Worm (Caenorhabditis elegans): ENCODE measurements around the gene bath-10.

The bath-10 gene

DNA sequence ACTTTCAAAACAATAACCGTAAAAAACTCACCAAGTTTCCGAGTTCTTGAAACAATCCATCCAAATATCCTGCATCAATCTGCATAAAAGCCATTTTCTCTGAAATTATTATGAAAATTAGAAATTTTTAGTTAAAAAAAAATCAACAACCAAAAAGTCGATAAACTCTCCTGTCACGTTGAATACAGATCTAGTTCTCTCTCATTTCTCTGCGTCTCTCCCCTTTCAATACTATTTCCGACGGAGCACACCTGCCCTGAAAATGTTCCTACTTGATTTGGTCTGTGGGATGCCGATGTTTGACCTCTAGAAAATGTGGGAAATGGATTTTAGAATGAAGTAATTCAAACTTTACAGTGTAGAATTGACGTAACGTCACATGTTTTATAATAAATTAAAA, 12.6 kb downstream of the bath-10 start, which contains the start of gene T06D4.6:
T06D4.6 (minus strand) TSS at position 101 of the 400 bp plus-strand sequence.
- TF ChIP-seq ceh-82 (tag; optimal IDR thresholded peaks at IDR 0.05) (no peak), C34F6.9 (tag; optimal IDR thresholded peaks at IDR 0.05) (no peak), nhr-12 (tag; optimal IDR thresholded peaks at IDR 0.05) (no peak), snpc-4 (tag; optimal IDR thresholded peaks at IDR 0.05) (no peak), aly-2 (tag; optimal IDR thresholded peaks at IDR 0.05) (no peak), mbf-1 (tag; optimal IDR thresholded peaks at IDR 0.05) (no peak), unc-39 (tag; optimal IDR thresholded peaks at IDR 0.05) (no peak), nhr-129 (tag; optimal IDR thresholded peaks at IDR 0.05) (no peak), F13H6.1 (tag; optimal IDR thresholded peaks at IDR 0.05) (no peak), gmeb-1 (tag; optimal IDR thresholded peaks at IDR 0.05) (no peak), egl-27 (tag; optimal IDR thresholded peaks at IDR 0.05) (no peak), nhr-11 (tag; optimal IDR thresholded peaks at IDR 0.05) (no peak), skn-1 (tag; optimal IDR thresholded peaks at IDR 0.05) (no peak), ztf-11 (tag; optimal IDR thresholded peaks at IDR 0.05) (no peak), lin-39 (tag; optimal IDR thresholded peaks at IDR 0.05) (no peak), nhr-237 (tag; optimal IDR thresholded peaks at IDR 0.05) (no peak), unc-62 (GFP tag; optimal IDR thresholded peaks at IDR 0.05) (no peak), peb-1 (tag; optimal IDR thresholded peaks at IDR 0.05) (no peak), ztf-1 (GFP tag; conservative IDR thresholded peaks at IDR 0.05) (no peak)

DNA sequence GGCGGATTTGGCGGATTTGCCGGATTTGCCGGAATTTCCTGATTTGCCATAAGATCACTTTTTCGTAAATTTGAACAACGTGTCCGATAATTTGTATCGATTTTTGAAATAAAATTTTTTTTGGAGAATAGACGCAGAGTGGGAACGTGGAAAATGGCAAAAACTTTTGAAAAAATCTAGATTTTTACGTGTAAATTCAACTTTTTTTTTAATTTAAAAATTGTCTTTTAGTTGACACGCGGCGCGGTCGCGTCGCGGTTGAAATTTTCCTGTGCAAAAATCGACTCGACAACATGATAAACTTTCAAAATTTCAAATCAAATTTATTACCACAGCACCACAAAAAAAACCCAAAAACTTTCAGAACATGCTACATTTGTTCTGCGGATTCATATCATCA, 20.6 kb downstream of the bath-10 start, which contains the start of gene nep-20:
nep-20 (minus strand) TSS at position 101 of the 400 bp plus-strand sequence.
- TF ChIP-seq sma-9 (GFP tag; optimal IDR thresholded peaks at IDR 0.05) (no peak), sma-9 (tag; optimal IDR thresholded peaks at IDR 0.05) (no peak), ZK546.5 (tag; optimal IDR thresholded peaks at IDR 0.05) (no peak), mab-5 (tag; optimal IDR thresholded peaks at IDR 0.05) (no peak), nhr-77 (tag; optimal IDR thresholded peaks at IDR 0.05) (no peak)

DNA sequence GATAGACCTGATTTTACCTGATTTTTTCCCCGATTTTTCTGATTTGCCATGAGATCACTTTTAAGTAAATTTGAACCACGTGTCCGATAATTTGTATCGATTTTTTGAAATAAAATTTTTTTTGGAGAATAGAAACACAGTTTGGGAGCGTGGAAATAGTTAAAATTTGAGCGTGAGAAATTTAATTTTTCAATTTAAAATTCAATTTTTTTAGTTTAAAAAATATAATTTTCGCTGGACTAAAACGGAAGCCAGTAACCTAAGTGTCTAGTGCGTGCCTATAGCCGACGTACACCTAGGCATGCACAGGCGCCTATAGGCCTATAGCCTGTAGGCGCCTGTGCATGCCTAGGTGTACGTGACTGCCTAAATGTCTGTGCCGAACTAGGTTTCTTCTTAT, 24.3 kb downstream of the bath-10 start, which contains the start of gene nep-9:
nep-9 (minus strand) TSS at position 101 of the 400 bp plus-strand sequence.
- TF ChIP-seq elt-3 (tag; optimal IDR thresholded peaks at IDR 0.05), result no peak

DNA sequence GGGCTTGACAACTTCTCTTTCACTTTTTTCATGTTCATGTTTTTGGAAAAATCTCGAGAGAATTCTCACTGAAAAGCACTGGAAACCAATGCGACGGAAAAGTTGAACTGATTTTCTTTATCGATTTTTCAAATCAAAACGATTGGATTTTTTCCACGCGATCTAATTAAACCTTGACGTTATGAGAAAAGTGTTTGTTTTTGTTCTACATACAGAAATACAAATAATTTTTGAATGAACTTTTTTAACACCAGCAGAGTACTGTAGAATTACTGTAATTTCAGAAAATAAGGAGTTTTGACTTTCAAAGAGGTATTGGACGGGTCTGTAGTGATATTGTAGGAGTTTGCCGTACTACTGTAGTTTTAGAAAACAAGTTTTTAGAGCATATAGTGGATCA, 28.0 kb downstream of the bath-10 start, which contains the start of gene nep-10:
nep-10 (minus strand) TSS at position 101 of the 400 bp plus-strand sequence.
- TF ChIP-seq dmd-4 (tag; optimal IDR thresholded peaks at IDR 0.05), result no peak
- no peak for TF ChIP-seq elt-1 (tag; optimal IDR thresholded peaks at IDR 0.05)
- no peak for TF ChIP-seq lin-39 (tag; optimal IDR thresholded peaks at IDR 0.05)
- no peak for TF ChIP-seq zag-1 (tag; optimal IDR thresholded peaks at IDR 0.05)
- TF ChIP-seq ceh-82 (tag; optimal IDR thresholded peaks at IDR 0.05), result no peak
- TF ChIP-seq sma-3 (GFP tag; optimal IDR thresholded peaks at IDR 0.05), result no peak
- TF ChIP-seq nhr-23 (tag; optimal IDR thresholded peaks at IDR 0.05), result no peak
- no peak for TF ChIP-seq mdl-1 (tag; optimal IDR thresholded peaks at IDR 0.05)
- TF ChIP-seq nhr-6 (tag; optimal IDR thresholded peaks at IDR 0.05), result no peak
- TF ChIP-seq nhr-25 (tag; optimal IDR thresholded peaks at IDR 0.05), result no peak
- no peak for TF ChIP-seq C34F6.9 (tag; optimal IDR thresholded peaks at IDR 0.05)
- no peak for TF ChIP-seq ztf-1 (GFP tag; conservative IDR thresholded peaks at IDR 0.05)
- TF ChIP-seq nhr-237 (tag; optimal IDR thresholded peaks at IDR 0.05), result no peak
- TF ChIP-seq crh-2 (tag; optimal IDR thresholded peaks at IDR 0.05), result no peak
- no peak for TF ChIP-seq mab-5 (tag; optimal IDR thresholded peaks at IDR 0.05)
- no peak for TF ChIP-seq ZK546.5 (tag; optimal IDR thresholded peaks at IDR 0.05)
- TF ChIP-seq lin-13 (GFP tag; optimal IDR thresholded peaks at IDR 0.05), result no peak
- no peak for TF ChIP-seq blmp-1 (tag; optimal IDR thresholded peaks at IDR 0.05; ENCODE audit: insufficient read depth)
- no peak for TF ChIP-seq nhr-10 (tag; optimal IDR thresholded peaks at IDR 0.05)
- no peak for TF ChIP-seq F13H6.1 (tag; optimal IDR thresholded peaks at IDR 0.05)

DNA sequence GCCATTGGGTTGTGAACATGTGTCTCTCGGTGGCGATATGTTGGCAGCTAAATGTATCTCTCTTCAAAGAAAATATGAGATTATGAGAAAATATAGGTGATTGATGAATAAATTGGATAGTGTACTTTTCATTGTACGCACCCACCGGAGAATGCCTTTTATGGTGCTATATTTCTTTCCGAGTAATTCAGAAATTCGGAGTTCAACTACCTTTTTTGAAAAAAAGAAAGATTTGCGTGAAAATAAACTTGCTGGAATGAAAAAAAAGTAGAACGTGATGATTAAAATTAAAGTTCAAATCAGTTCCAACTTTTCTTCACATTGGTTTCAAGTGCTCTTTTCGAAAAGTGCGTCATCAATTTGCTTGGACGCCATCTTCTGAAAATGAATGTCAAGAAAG, 28.7 kb downstream of the bath-10 start, which contains the start of gene nep-8:
nep-8 (plus strand) TSS at position 301 of the 400 bp plus-strand sequence.
- no peak for TF ChIP-seq ceh-16 (tag; optimal IDR thresholded peaks at IDR 0.05)
- TF ChIP-seq lin-39 (tag; optimal IDR thresholded peaks at IDR 0.05), result no peak
- TF ChIP-seq nhr-10 (tag; optimal IDR thresholded peaks at IDR 0.05), result no peak
- no peak for TF ChIP-seq gmeb-1 (tag; optimal IDR thresholded peaks at IDR 0.05)
- TF ChIP-seq crh-2 (tag; optimal IDR thresholded peaks at IDR 0.05), result no peak
- TF ChIP-seq nhr-12 (tag; optimal IDR thresholded peaks at IDR 0.05), result no peak
- TF ChIP-seq Y55F3AM.14 (GFP tag; optimal IDR thresholded peaks at IDR 0.05), result no peak
- no peak for TF ChIP-seq elt-1 (tag; optimal IDR thresholded peaks at IDR 0.05)
- no peak for TF ChIP-seq nhr-237 (tag; optimal IDR thresholded peaks at IDR 0.05)
- TF ChIP-seq nhr-11 (tag; optimal IDR thresholded peaks at IDR 0.05), result no peak
- TF ChIP-seq sma-9 (GFP tag; optimal IDR thresholded peaks at IDR 0.05), result no peak
- no peak for TF ChIP-seq sma-9 (tag; optimal IDR thresholded peaks at IDR 0.05)

Measured in whole organism, L2 larva.